Worm (Caenorhabditis elegans) whole organism, late embryonic: Measurements from ENCODE around the gene clec-36.

ENCODE experiments used
- C08G9.2 ChIP-seq: sonication (generic microtip); optimal IDR thresholded peaks from 2 replicates; lab custom pipeline; 2016; ENCODE audit warnings: mild to moderate bottlenecking, missing genetic modification characterization, moderate library complexity, missing compliant biosample characterization
- C38D4.7 ChIP-seq: fragments of 200-800 bp; sonication (Bioruptor generic); optimal IDR thresholded peaks from 2 replicates; lab custom pipeline; 2018; ENCODE audit warnings: mild to moderate bottlenecking, missing genetic modification characterization, moderate library complexity, missing compliant biosample characterization
- K02D7.2 ChIP-seq: sonication (generic microtip); optimal IDR thresholded peaks from 2 replicates; lab custom pipeline; 2017; ENCODE audit warnings: mild to moderate bottlenecking, missing genetic modification characterization, missing compliant biosample characterization
- K09A11.1 ChIP-seq: sonication (generic microtip); optimal IDR thresholded peaks from 2 replicates; lab custom pipeline; 2017; ENCODE audit warnings: antibody characterized with exemption, mild to moderate bottlenecking, missing genetic modification characterization, missing compliant biosample characterization; ENCODE audit not compliant: insufficient read depth
- T23F11.4 ChIP-seq: fragments of 200-800 bp; sonication (Bioruptor generic); optimal IDR thresholded peaks from 2 replicates; lab custom pipeline; 2018; ENCODE audit warnings: mild to moderate bottlenecking, missing genetic modification characterization, missing compliant biosample characterization
- ahr-1 ChIP-seq: sonication (generic microtip); optimal IDR thresholded peaks from 2 replicates; lab custom pipeline; 2016; ENCODE audit warnings: missing genetic modification characterization, missing compliant biosample characterization
- ama-1 ChIP-seq: fragments of 150-350 bp; optimal IDR thresholded peaks from 2 replicates; lab custom pipeline; 2014
- ceh-19 ChIP-seq: fragments of 200-800 bp; sonication (Bioruptor generic); optimal IDR thresholded peaks from 2 replicates; lab custom pipeline; 2018; ENCODE audit warnings: mild to moderate bottlenecking, missing genetic modification characterization, missing compliant biosample characterization
- ceh-31 ChIP-seq: sonication (generic microtip); optimal IDR thresholded peaks from 2 replicates; lab custom pipeline; 2016; ENCODE audit warnings: missing genetic modification characterization, missing compliant biosample characterization
- ceh-34 ChIP-seq: sonication (generic microtip); optimal IDR thresholded peaks from 2 replicates; lab custom pipeline; 2016; ENCODE audit warnings: mild to moderate bottlenecking, missing genetic modification characterization, missing compliant biosample characterization
- ceh-48 ChIP-seq: sonication (generic microtip); optimal IDR thresholded peaks from 2 replicates; lab custom pipeline; 2016; ENCODE audit warnings: missing genetic modification characterization, inconsistent platforms, missing compliant biosample characterization
- ceh-6 ChIP-seq: fragments of 200-800 bp; sonication (Bioruptor generic); optimal IDR thresholded peaks from 2 replicates; lab custom pipeline; 2018; ENCODE audit warnings: mild to moderate bottlenecking, missing genetic modification characterization, missing compliant biosample characterization
- che-1 ChIP-seq: sonication (generic microtip); optimal IDR thresholded peaks from 2 replicates; lab custom pipeline; 2016; ENCODE audit warnings: mild to moderate bottlenecking, missing genetic modification characterization, missing compliant biosample characterization
- dve-1 ChIP-seq: sonication (generic microtip); optimal IDR thresholded peaks from 2 replicates; lab custom pipeline; 2017; ENCODE audit warnings: antibody characterized with exemption, mild to moderate bottlenecking, missing genetic modification characterization, missing compliant biosample characterization
- elt-2 ChIP-seq: sonication (generic microtip); optimal IDR thresholded peaks from 2 replicates; lab custom pipeline; 2016; ENCODE audit warnings: missing genetic modification reagents, missing genetic modification characterization, missing compliant biosample characterization
- eyg-1 ChIP-seq: sonication (generic microtip); optimal IDR thresholded peaks from 2 replicates; lab custom pipeline; 2016; ENCODE audit warnings: missing genotype, missing genetic modification characterization, missing compliant biosample characterization
- fax-1 ChIP-seq: sonication (generic microtip); optimal IDR thresholded peaks from 2 replicates; lab custom pipeline; 2016; ENCODE audit warnings: missing genotype, missing genetic modification characterization, missing compliant biosample characterization
- fkh-6 ChIP-seq: sonication (generic microtip); optimal IDR thresholded peaks from 2 replicates; lab custom pipeline; 2016; ENCODE audit warnings: missing genetic modification characterization, missing compliant biosample characterization
- hlh-30 ChIP-seq: sonication (generic microtip); optimal IDR thresholded peaks from 2 replicates; lab custom pipeline; 2017; ENCODE audit warnings: antibody characterized with exemption, missing genetic modification characterization, missing compliant biosample characterization; ENCODE audit not compliant: insufficient read depth
- hlh-8 ChIP-seq: sonication (generic microtip); optimal IDR thresholded peaks from 2 replicates; lab custom pipeline; 2016; ENCODE audit warnings: missing genotype, missing genetic modification characterization, missing compliant biosample characterization
- lim-6 ChIP-seq: sonication (generic microtip); optimal IDR thresholded peaks from 2 replicates; lab custom pipeline; 2016; ENCODE audit warnings: missing genetic modification characterization, missing compliant biosample characterization
- nfya-1 ChIP-seq: sonication (generic microtip); optimal IDR thresholded peaks from 2 replicates; lab custom pipeline; 2017; ENCODE audit warnings: missing genetic modification characterization, mild to moderate bottlenecking, missing compliant biosample characterization, antibody characterized with exemption, moderate library complexity
- odd-2 ChIP-seq: sonication (generic microtip); optimal IDR thresholded peaks from 2 replicates; lab custom pipeline; 2017; ENCODE audit warnings: antibody characterized with exemption, mild to moderate bottlenecking, missing genetic modification characterization, missing compliant biosample characterization
- pag-3 ChIP-seq: sonication (generic microtip); optimal IDR thresholded peaks from 2 replicates; lab custom pipeline; 2016; ENCODE audit warnings: missing compliant biosample characterization, missing genetic modification characterization, borderline replicate concordance
- pat-9 ChIP-seq: fragments of 200-800 bp; sonication (Bioruptor generic); optimal IDR thresholded peaks from 2 replicates; lab custom pipeline; 2018; ENCODE audit warnings: mild to moderate bottlenecking, missing genetic modification characterization, moderate library complexity, missing compliant biosample characterization
- pax-1 ChIP-seq: fragments of 150-350 bp; optimal IDR thresholded peaks from 2 replicates; lab custom pipeline; 2014; ENCODE audit warnings: missing biosample characterization, missing genetic modification characterization
- pha-4 ChIP-seq: fragments of 150-350 bp; optimal IDR thresholded peaks from 2 replicates; lab custom pipeline; 2018; ENCODE audit warnings: missing biosample characterization, missing genetic modification reagents, missing genetic modification characterization
- ref-2 ChIP-seq: sonication (generic microtip); optimal IDR thresholded peaks from 2 replicates; lab custom pipeline; 2016; ENCODE audit warnings: missing genetic modification characterization, missing compliant biosample characterization
- sox-4 ChIP-seq: sonication (generic microtip); optimal IDR thresholded peaks from 2 replicates; lab custom pipeline; 2017; ENCODE audit warnings: mild to moderate bottlenecking, missing genetic modification characterization, inconsistent platforms, missing compliant biosample characterization
- tbx-2 ChIP-seq: sonication (generic microtip); optimal IDR thresholded peaks from 2 replicates; lab custom pipeline; 2016; ENCODE audit warnings: missing genetic modification characterization, missing compliant biosample characterization
- tbx-7 ChIP-seq: sonication (generic microtip); optimal IDR thresholded peaks from 2 replicates; lab custom pipeline; 2016; ENCODE audit warnings: missing genotype, missing genetic modification characterization, missing compliant biosample characterization
- unc-3 ChIP-seq, 2 experiments: fragments of 200-800 bp in 1 of 2; sonication (Bioruptor generic) in 1 of 2; sonication (generic microtip) in 1 of 2; conservative IDR thresholded peaks in 1 of 2; optimal IDR thresholded peaks in 1 of 2; 2 replicates each; pipeline versions ENCODE4 v1.3.6 to Lab custom; 2016 to 2022; ENCODE audit warnings: missing compliant biosample characterization in 2 of 2, missing genetic modification characterization in 2 of 2, missing genetic modification reagents in 1 of 2
- unc-42 ChIP-seq: sonication (generic microtip); optimal IDR thresholded peaks from 2 replicates; lab custom pipeline; 2016; ENCODE audit warnings: missing genotype, missing genetic modification characterization, missing compliant biosample characterization
- unc-86 ChIP-seq: sonication (generic microtip); optimal IDR thresholded peaks from 2 replicates; lab custom pipeline; 2016; ENCODE audit warnings: missing genetic modification characterization, missing compliant biosample characterization
- zip-5 ChIP-seq: sonication (generic microtip); optimal IDR thresholded peaks from 2 replicates; lab custom pipeline; 2016; ENCODE audit warnings: missing genetic modification characterization, missing compliant biosample characterization

clec-36 gene

ce11 chrV:16829396-16829795, 19.0 kb downstream of the clec-36 start, which contains the start of gene srh-214:
TSS of gene srh-214 (minus strand) at chrV:16829755.
- TF ChIP-seq sox-4 (no peak), pha-4 (no peak), eyg-1 (tag; lab: Kevin White, UChicago) (no peak), hlh-8 (no peak), zip-5 (tag; lab: Kevin White, UChicago) (no peak), unc-42 (tag; lab: Kevin White, UChicago) (no peak), odd-2 (tag; lab: Kevin White, UChicago) (no peak), pag-3 (tag; lab: Kevin White, UChicago) (no peak), fax-1 (tag; lab: Kevin White, UChicago) (no peak), ceh-19 (GFP tag; lab: Kevin White, UChicago) (no peak), ceh-6 (GFP tag; lab: Kevin White, UChicago) (no peak), C08G9.2 (tag; lab: Kevin White, UChicago) (no peak), che-1 (tag; lab: Kevin White, UChicago) (no peak), ahr-1 (tag; lab: Kevin White, UChicago) (no peak)

DNA sequence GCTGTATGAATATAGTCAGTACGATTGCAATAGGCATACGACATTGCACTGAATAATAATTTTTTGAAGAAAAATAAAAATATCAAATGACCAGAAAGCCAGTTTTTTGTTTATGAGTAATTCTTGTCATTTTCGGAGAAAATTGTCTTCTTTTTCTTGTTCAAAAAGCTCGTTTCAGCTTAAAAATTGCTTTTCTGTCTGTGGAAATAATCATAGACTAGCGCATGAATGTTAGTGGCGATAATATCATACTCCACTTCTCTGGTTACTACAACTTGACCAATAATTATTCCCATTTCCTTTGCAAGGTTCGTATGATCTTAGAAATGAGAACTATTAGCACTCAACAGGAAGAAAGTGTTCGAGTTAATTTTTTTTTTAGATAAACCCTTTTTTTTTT, 20.9 kb downstream of the clec-36 start, which contains the start of gene srh-216:
TSS of gene srh-216 (minus strand) at position 101 of the 400 bp plus-strand sequence.
- TF ChIP-seq pax-1 (tag; lab: Kevin White, UChicago), result no peak
- TF ChIP-seq dve-1 (tag; lab: Kevin White, UChicago), result no peak
- no peak for TF ChIP-seq pat-9 (tag; lab: Kevin White, UChicago)
- TF ChIP-seq tbx-2 (tag; lab: Kevin White, UChicago), result no peak
- TF ChIP-seq unc-42 (tag; lab: Kevin White, UChicago), result no peak
- TF ChIP-seq eyg-1 (tag; lab: Kevin White, UChicago), result no peak
- no peak for TF ChIP-seq ceh-34 (tag; lab: Kevin White, UChicago)

ce11 chrV:16821270-16821737, 27.1 kb downstream of the clec-36 start, which contains the start of gene T20B3.14:
TSS of gene T20B3.14 (minus strand) at chrV:16821320.
- TF ChIP-seq che-1 (tag; lab: Kevin White, UChicago) (no peak), ref-2 (tag; lab: Kevin White, UChicago) (no peak), fkh-6 (tag; lab: Kevin White, UChicago) (no peak), ceh-19 (GFP tag; lab: Kevin White, UChicago) (no peak), K09A11.1 (no peak), ama-1 (no peak), unc-3 (GFP tag; conservative IDR thresholded peaks at IDR 0.05; lab: Robert Waterston, UW) (no peak), unc-3 (tag; optimal IDR thresholded peaks at IDR 0.05; lab: Kevin White, UChicago) (no peak), ceh-34 (tag; lab: Kevin White, UChicago) (no peak), T23F11.4 (GFP tag; lab: Kevin White, UChicago) (no peak), nfya-1 (tag; lab: Kevin White, UChicago) (no peak), K02D7.2 (tag; lab: Kevin White, UChicago) (no peak), tbx-7 (tag; lab: Kevin White, UChicago) (no peak), ceh-48 (tag; lab: Kevin White, UChicago) (no peak), pha-4 (no peak), lim-6 (tag; lab: Kevin White, UChicago) (no peak), ceh-31 (tag; lab: Kevin White, UChicago) (no peak)

- TF ChIP-seq elt-2 (tag; lab: Kevin White, UChicago) (peak; percentile 88), unc-86 (tag; lab: Kevin White, UChicago) (no peak), C38D4.7 (GFP tag; lab: Kevin White, UChicago) (no peak), hlh-30 (peak; percentile 6)
Measured at ce11 chrV:16816707-16817106, 31.7 kb downstream of the clec-36 start.
